Worm (Caenorhabditis elegans) whole organism, late embryonic: Measurements from ENCODE around the gene fbxa-59.

Experiments used
- C08G9.2 ChIP-seq: sonication (generic microtip); optimal IDR thresholded peaks from 2 replicates; lab custom pipeline; 2016; ENCODE audit warnings: mild to moderate bottlenecking, missing genetic modification characterization, moderate library complexity, missing compliant biosample characterization
- F13H6.1 ChIP-seq: sonication (generic microtip); optimal IDR thresholded peaks from 2 replicates; lab custom pipeline; 2016; ENCODE audit warnings: missing genetic modification characterization, missing compliant biosample characterization
- ceh-2 ChIP-seq: sonication (generic microtip); optimal IDR thresholded peaks from 2 replicates; lab custom pipeline; 2016; ENCODE audit warnings: missing genotype, missing genetic modification characterization, missing compliant biosample characterization
- ceh-6 ChIP-seq: fragments of 200-800 bp; sonication (Bioruptor generic); optimal IDR thresholded peaks from 2 replicates; lab custom pipeline; 2018; ENCODE audit warnings: mild to moderate bottlenecking, missing genetic modification characterization, missing compliant biosample characterization
- ets-4 ChIP-seq: sonication (generic microtip); optimal IDR thresholded peaks from 2 replicates; lab custom pipeline; 2016; ENCODE audit warnings: missing genetic modification characterization, missing compliant biosample characterization
- hlh-13 ChIP-seq: fragments of 200-800 bp; sonication (Bioruptor generic); optimal IDR thresholded peaks from 2 replicates; lab custom pipeline; 2018; ENCODE audit warnings: mild to moderate bottlenecking, missing genetic modification characterization, missing compliant biosample characterization
- hlh-30 ChIP-seq: sonication (generic microtip); optimal IDR thresholded peaks from 2 replicates; lab custom pipeline; 2017; ENCODE audit warnings: antibody characterized with exemption, missing genetic modification characterization, missing compliant biosample characterization; ENCODE audit not compliant: insufficient read depth
- hlh-6 ChIP-seq: sonication (generic microtip); optimal IDR thresholded peaks from 2 replicates; lab custom pipeline; 2016; ENCODE audit warnings: missing genotype, missing genetic modification characterization, missing compliant biosample characterization
- nhr-11 ChIP-seq: fragments of 150-350 bp; optimal IDR thresholded peaks from 2 replicates; lab custom pipeline; 2014; ENCODE audit warnings: missing biosample characterization, missing genetic modification characterization
- nhr-232 ChIP-seq: sonication (generic microtip); optimal IDR thresholded peaks from 2 replicates; lab custom pipeline; 2016; ENCODE audit warnings: missing genetic modification characterization, missing compliant biosample characterization
- pag-3 ChIP-seq: sonication (generic microtip); optimal IDR thresholded peaks from 2 replicates; lab custom pipeline; 2016; ENCODE audit warnings: missing compliant biosample characterization, missing genetic modification characterization, borderline replicate concordance
- pax-1 ChIP-seq: fragments of 150-350 bp; optimal IDR thresholded peaks from 2 replicates; lab custom pipeline; 2014; ENCODE audit warnings: missing biosample characterization, missing genetic modification characterization
- pqm-1 ChIP-seq: sonication (generic microtip); optimal IDR thresholded peaks from 2 replicates; lab custom pipeline; 2016; ENCODE audit warnings: missing genetic modification characterization, missing compliant biosample characterization
- unc-42 ChIP-seq: sonication (generic microtip); optimal IDR thresholded peaks from 2 replicates; lab custom pipeline; 2016; ENCODE audit warnings: missing genotype, missing genetic modification characterization, missing compliant biosample characterization

DNA sequence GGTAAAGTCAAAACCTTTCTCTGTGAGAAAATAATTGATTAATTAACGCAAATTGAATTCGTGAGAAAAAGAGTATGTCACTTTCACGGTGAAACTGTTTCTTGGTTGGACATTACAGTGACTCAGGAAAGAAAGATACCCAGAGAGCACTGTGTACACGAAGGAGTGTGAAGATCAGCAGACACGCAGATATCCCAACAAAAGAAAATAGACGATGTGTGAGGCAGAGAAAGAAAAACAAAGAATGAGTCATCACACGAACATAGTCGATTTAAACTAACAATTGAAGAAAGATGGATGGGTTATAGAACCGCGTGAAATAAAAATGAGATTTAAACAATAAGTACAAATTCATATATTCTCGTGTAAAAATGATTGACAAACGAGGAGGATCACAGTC, 35.3 kb downstream of the fbxa-59 start:
- TF ChIP-seq ets-4 (tag; lab: Kevin White, UChicago) = no peak
- no peak for TF ChIP-seq hlh-6 (tag; lab: Kevin White, UChicago)
- TF ChIP-seq pax-1 (tag; lab: Kevin White, UChicago) = no peak
- no peak for TF ChIP-seq C08G9.2 (tag; lab: Kevin White, UChicago)
- TF ChIP-seq ceh-6 (GFP tag; lab: Kevin White, UChicago) = no peak
- TF ChIP-seq hlh-13 = no peak
- no peak for TF ChIP-seq ceh-2 (tag; lab: Kevin White, UChicago)
- TF ChIP-seq pqm-1 (tag; lab: Kevin White, UChicago) = no peak
- TF ChIP-seq nhr-11 (tag; lab: Kevin White, UChicago) = no peak
- TF ChIP-seq nhr-232 = no peak
- TF ChIP-seq unc-42 (tag; lab: Kevin White, UChicago) = no peak
- TF ChIP-seq hlh-30 = no peak
- TF ChIP-seq F13H6.1 = no peak
- TF ChIP-seq pag-3 (tag; lab: Kevin White, UChicago) = no peak
